Worm (Caenorhabditis elegans): ENCODE data around the gene mrps-18C.

mrps-18C gene

DNA sequence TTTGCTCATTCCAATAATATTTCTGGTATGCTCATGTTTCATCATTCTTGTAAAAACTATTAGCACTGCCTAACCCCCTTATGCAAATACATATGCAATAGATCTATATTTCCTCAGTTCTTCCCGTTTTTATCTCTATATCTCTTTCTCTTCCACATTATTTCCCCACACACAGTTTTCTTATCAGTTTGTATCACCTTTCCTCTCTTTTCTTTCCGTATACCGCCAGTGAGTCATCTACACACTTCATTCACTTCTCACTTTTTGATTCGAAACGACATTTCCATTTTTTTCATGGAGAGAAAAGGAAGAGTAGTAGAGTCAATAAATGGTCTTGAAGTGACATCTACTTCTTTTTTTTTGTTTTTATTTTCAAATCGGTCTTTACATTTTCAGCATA, 29.0 kb upstream of the mrps-18C start:
- TF ChIP-seq cebp-1 (GFP tag; IDR thresholded peaks at IDR 0.05), result no peak
- TF ChIP-seq cebp-1 (tag; optimal IDR thresholded peaks at IDR 0.05), result peak; percentile 6
- TF ChIP-seq nhr-80 (tag; optimal IDR thresholded peaks at IDR 0.05), result peak; percentile 77
- no peak for TF ChIP-seq hmg-1.2 (GFP tag; IDR thresholded peaks at IDR 0.05)

ce11 chrIII:4906896-4907295, 28.5 kb upstream of the mrps-18C start, which contains the start of gene rom-1:
TSS of gene rom-1 (plus strand) at chrIII:4907196.
- TF ChIP-seq lir-1 (GFP tag; conservative IDR thresholded peaks at IDR 0.05) (no peak), ceh-58 (GFP tag; IDR thresholded peaks at IDR 0.05) (no peak), pbrm-1 (GFP tag; IDR thresholded peaks at IDR 0.05) (no peak), him-1 (tag; optimal IDR thresholded peaks at IDR 0.05) (no peak), sea-2 (GFP tag; IDR thresholded peaks at IDR 0.05) (no peak), bed-2 (GFP tag; IDR thresholded peaks at IDR 0.05) (no peak), F37B4.10 (GFP tag; IDR thresholded peaks at IDR 0.05) (no peak), ztf-26 (tag; optimal IDR thresholded peaks at IDR 0.05) (no peak), ztf-18 (tag; optimal IDR thresholded peaks at IDR 0.05) (no peak), dpff-1 (tag; optimal IDR thresholded peaks at IDR 0.05) (no peak), somi-1 (GFP tag; optimal IDR thresholded peaks at IDR 0.05) (no peak), ztf-28 (GFP tag; IDR thresholded peaks at IDR 0.05) (no peak), nfya-2 (GFP tag; IDR thresholded peaks at IDR 0.05) (no peak), atf-7 (tag; optimal IDR thresholded peaks at IDR 0.05) (no peak), chd-7 (tag; optimal IDR thresholded peaks at IDR 0.05) (no peak), B0035.1 (tag; optimal IDR thresholded peaks at IDR 0.05) (no peak), hrde-1 (tag; optimal IDR thresholded peaks at IDR 0.05; ENCODE audit: borderline replicate concordance) (no peak), ceh-40 (GFP tag; IDR thresholded peaks at IDR 0.05) (no peak), B0261.1 (tag; optimal IDR thresholded peaks at IDR 0.05) (no peak)

DNA sequence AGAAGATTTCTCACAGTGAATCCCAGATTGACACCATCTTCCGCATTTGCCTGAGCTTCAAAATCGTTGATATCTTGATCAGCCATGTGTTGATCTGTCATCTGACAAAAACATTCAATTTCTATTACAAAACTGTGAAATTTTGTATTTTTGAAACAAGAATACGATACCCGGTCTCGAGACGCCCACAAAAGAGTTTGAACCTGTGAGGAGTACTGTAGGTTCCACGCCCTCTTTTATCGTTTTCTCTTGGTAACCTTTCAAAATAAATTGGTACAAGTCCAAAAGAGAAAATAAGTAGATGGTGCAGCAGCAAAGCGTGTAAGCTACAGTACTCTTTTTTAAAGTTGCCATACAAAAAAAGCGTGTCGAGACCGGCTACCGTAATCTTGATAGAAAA, 25.4 kb upstream of the mrps-18C start, which contains the start of gene F26F4.12:
Gene F26F4.12 (minus strand): TSS at position 101 of the 400 bp plus-strand sequence.
- TF ChIP-seq die-1 (tag; optimal IDR thresholded peaks at IDR 0.05) (no peak), dox-1 (GFP tag; IDR thresholded peaks at IDR 0.05) (no peak), nfyb-1 (GFP tag; IDR thresholded peaks at IDR 0.05) (no peak)

DNA sequence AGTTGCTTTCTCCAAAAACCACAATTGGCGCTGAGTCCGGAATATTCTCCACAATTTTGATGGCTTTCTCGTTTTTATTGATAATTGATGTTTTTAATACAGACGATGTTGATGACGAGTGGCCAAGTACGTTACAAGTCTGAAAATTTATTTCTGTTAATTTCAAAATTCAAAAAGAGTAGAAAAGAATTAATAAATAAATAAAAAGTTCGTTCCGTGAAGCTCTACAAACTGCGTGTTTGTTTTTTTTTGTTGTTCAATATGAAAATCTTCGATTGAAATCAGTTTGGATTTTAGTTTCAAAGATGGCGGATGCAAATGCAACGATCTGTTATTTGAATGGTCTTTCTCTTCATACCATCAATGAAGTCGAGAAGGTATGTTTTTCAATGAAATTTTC, 24.4 kb upstream of the mrps-18C start, which contains the start of gene F26F4.2:
Gene F26F4.2 (plus strand): TSS at position 301 of the 400 bp plus-strand sequence.
- TF ChIP-seq ama-1 (optimal IDR thresholded peaks at IDR 0.05) (no peak), ama-1 (GFP tag; optimal IDR thresholded peaks at IDR 0.05) (no peak), atf-7 (tag; optimal IDR thresholded peaks at IDR 0.05) (no peak), B0019.2 (GFP tag; conservative IDR thresholded peaks at IDR 0.05) (no peak), nfya-1 (tag; optimal IDR thresholded peaks at IDR 0.05; ENCODE audit: borderline replicate concordance, insufficient read depth) (no peak), K12H6.12 (tag; optimal IDR thresholded peaks at IDR 0.05) (no peak), Y67H2A.10 (GFP tag; conservative IDR thresholded peaks at IDR 0.05) (no peak)

- TF ChIP-seq lin-26 (GFP tag; IDR thresholded peaks at IDR 0.05) (no peak), ceh-27 (GFP tag; optimal IDR thresholded peaks at IDR 0.05) (peak; percentile 61), nhr-179 (tag; optimal IDR thresholded peaks at IDR 0.05) (no peak), lsy-27 (tag; optimal IDR thresholded peaks at IDR 0.05; ENCODE audit: borderline replicate concordance, insufficient read depth) (no peak), rcor-1 (GFP tag; IDR thresholded peaks at IDR 0.05) (0 out of 2 replicates have a peak, but pooled peaks have one; percentile 15), lin-54 (GFP tag; optimal IDR thresholded peaks at IDR 0.05) (peak; percentile 3), rec-8 (tag; optimal IDR thresholded peaks at IDR 0.05) (peak in 1 of 2 experiments; percentile 53), egrh-3 (GFP tag; IDR thresholded peaks at IDR 0.05) (no peak), ceh-91 (GFP tag; IDR thresholded peaks at IDR 0.05) (no peak), lsl-1 (GFP tag; optimal IDR thresholded peaks at IDR 0.05) (peak; percentile 34), T26A5.8 (tag; optimal IDR thresholded peaks at IDR 0.05) (no peak), mcd-1 (GFP tag; IDR thresholded peaks at IDR 0.05) (peak; percentile 48; the same call in 1 of the 2 replicates), unc-130 (GFP tag; optimal IDR thresholded peaks at IDR 0.05) (peak; percentile 53)
Observed at ce11 chrIII:4912317-4912716, 23.1 kb upstream of the mrps-18C start, which contains the start of the genes F26F4.9 and cee-1. TSS of gene F26F4.9 (minus strand) at chrIII:4912521. TSS of gene cee-1 (plus strand) at chrIII:4912699.

Data from whole organism, young adult.